Fruit fly (Drosophila melanogaster) whole organism, embryonic: Measurements from ENCODE around the gene NdufA3.

Experiments used
- Atf3 ChIP-seq: fragments of 200-800 bp; sonication (Bioruptor generic); optimal IDR thresholded peaks from 3 replicates; lab custom pipeline; 2016; ENCODE audit warnings: missing biosample characterization, missing genetic modification characterization
- Bgb ChIP-seq: fragments of 200-800 bp; sonication (Bioruptor generic); IDR thresholded peaks from 2 replicates; pipeline ENCODE4 v1.3.6; 2022; ENCODE audit warnings: missing biosample characterization, missing genetic modification characterization; ENCODE audit not compliant: partially characterized antibody
- CG11695 ChIP-seq: fragments of 200-800 bp; sonication (Bioruptor generic); IDR thresholded peaks from 3 replicates; pipeline ENCODE4 v1.3.6; 2022; ENCODE audit warnings: missing biosample characterization, missing genetic modification characterization
- CG12071 ChIP-seq: fragments of 200-800 bp; sonication (Bioruptor generic); optimal IDR thresholded peaks from 3 replicates; lab custom pipeline; 2018; ENCODE audit warnings: missing biosample characterization, mild to moderate bottlenecking, missing genetic modification characterization
- CG13624 ChIP-seq: fragments of 200-800 bp; sonication (Bioruptor generic); optimal IDR thresholded peaks from 2 replicates; lab custom pipeline; 2016; ENCODE audit warnings: missing biosample characterization, missing genetic modification characterization
- CG14050 ChIP-seq: fragments of 200-800 bp; sonication (Bioruptor generic); IDR thresholded peaks from 3 replicates; pipeline ENCODE4 v1.3.6; 2022; ENCODE audit warnings: missing biosample characterization, missing genetic modification characterization
- CG14860 ChIP-seq: fragments of 200-800 bp; sonication (Bioruptor generic); IDR thresholded peaks from 3 replicates; pipeline ENCODE4 v1.3.6; 2022; ENCODE audit warnings: missing biosample characterization, missing genetic modification characterization; ENCODE audit not compliant: partially characterized antibody
- CG15479 ChIP-seq: fragments of 200-800 bp; sonication (Bioruptor generic); optimal IDR thresholded peaks from 3 replicates; lab custom pipeline; 2019; ENCODE audit warnings: missing biosample characterization, mild to moderate bottlenecking, missing genetic modification characterization, moderate library complexity
- CG17186 ChIP-seq: fragments of 200-800 bp; sonication (Bioruptor generic); optimal IDR thresholded peaks from 3 replicates; lab custom pipeline; 2017; ENCODE audit warnings: missing biosample characterization, missing genetic modification reagents, missing genetic modification characterization
- CG18262 ChIP-seq: fragments of 200-800 bp; optimal IDR thresholded peaks from 3 replicates; lab custom pipeline; 2019; ENCODE audit warnings: missing biosample characterization, mild to moderate bottlenecking, missing genetic modification characterization, moderate library complexity
- CG1832 ChIP-seq: fragments of 200-800 bp; sonication (Bioruptor generic); optimal IDR thresholded peaks from 2 replicates; lab custom pipeline; 2017; ENCODE audit warnings: missing biosample characterization, mild to moderate bottlenecking, missing genetic modification characterization, inconsistent platforms
- CG2129 ChIP-seq: fragments of 200-800 bp; sonication (Bioruptor generic); IDR thresholded peaks from 2 replicates; pipeline ENCODE4 v1.3.6; 2022; ENCODE audit warnings: missing biosample characterization, missing genetic modification characterization; ENCODE audit not compliant: partially characterized antibody
- CG2202 ChIP-seq: fragments of 200-800 bp; sonication (Bioruptor generic); optimal IDR thresholded peaks from 2 replicates; lab custom pipeline; 2018; ENCODE audit warnings: missing biosample characterization, mild to moderate bottlenecking, missing genetic modification characterization
- CG4328 ChIP-seq: fragments of 200-800 bp; sonication (Bioruptor generic); optimal IDR thresholded peaks from 3 replicates; lab custom pipeline; 2017; ENCODE audit warnings: missing biosample characterization, missing genetic modification reagents, missing genetic modification characterization
- CG43689 ChIP-seq: fragments of 200-800 bp; sonication (Bioruptor generic); IDR thresholded peaks from 2 replicates; pipeline ENCODE4 v1.3.6; 2022; ENCODE audit warnings: missing biosample characterization, missing genetic modification characterization
- CG7745 ChIP-seq: fragments of 200-800 bp; sonication (Bioruptor generic); optimal IDR thresholded peaks from 2 replicates; lab custom pipeline; 2018; ENCODE audit warnings: missing biosample characterization, mild to moderate bottlenecking, missing genetic modification characterization, moderate library complexity
- CG7963 ChIP-seq: fragments of 200-800 bp; sonication (Bioruptor generic); IDR thresholded peaks from 3 replicates; pipeline ENCODE4 v1.3.6; 2022; ENCODE audit warnings: missing biosample characterization, missing genetic modification characterization; ENCODE audit not compliant: partially characterized antibody
- CG8290 ChIP-seq, 3 experiments: fragments of 200-800 bp; sonication (Bioruptor generic); optimal IDR thresholded peaks; 2 replicates each; lab custom pipeline; 2016 to 2019; ENCODE audit warnings: missing biosample characterization in 3 of 3, missing genetic modification characterization in 3 of 3, mild to moderate bottlenecking in 2 of 3, moderate library complexity in 1 of 3
- CG8924 ChIP-seq: fragments of 200-800 bp; optimal IDR thresholded peaks from 3 replicates; lab custom pipeline; 2019; ENCODE audit warnings: missing biosample characterization, mild to moderate bottlenecking, missing genetic modification characterization, moderate library complexity
- CG8944 ChIP-seq: fragments of 200-800 bp; sonication (Bioruptor generic); optimal IDR thresholded peaks from 3 replicates; lab custom pipeline; 2016; ENCODE audit warnings: missing biosample characterization, missing genetic modification characterization
- CG9932 ChIP-seq: fragments of 200-800 bp; sonication (Bioruptor generic); IDR thresholded peaks from 2 replicates; pipeline ENCODE4 v1.3.6; 2022; ENCODE audit warnings: missing biosample characterization, missing genetic modification characterization
- CoRest ChIP-seq: fragments of 200-800 bp; sonication (Bioruptor generic); optimal IDR thresholded peaks from 3 replicates; lab custom pipeline; 2018; ENCODE audit warnings: missing biosample characterization, mild to moderate bottlenecking, missing genetic modification characterization, moderate library complexity
- Ets65A ChIP-seq: fragments of 200-800 bp; sonication (Bioruptor generic); peaks from one replicate; lab custom pipeline; 2016; ENCODE audit warnings: missing biosample characterization, missing genetic modification characterization
- HLH4C ChIP-seq: fragments of 200-800 bp; sonication (Bioruptor generic); IDR thresholded peaks from 3 replicates; pipeline ENCODE4 v1.3.6; 2022; ENCODE audit warnings: missing biosample characterization, missing genetic modification characterization; ENCODE audit not compliant: partially characterized antibody
- HmgZ ChIP-seq: fragments of 200-800 bp; sonication (Bioruptor generic); optimal IDR thresholded peaks from 2 replicates; lab custom pipeline; 2018; ENCODE audit warnings: missing biosample characterization, mild to moderate bottlenecking, missing genetic modification characterization
- MBD-R2 ChIP-seq: fragments of 200-800 bp; sonication (Bioruptor generic); IDR thresholded peaks from 2 replicates; pipeline ENCODE4 v1.3.6; 2022; ENCODE audit warnings: missing biosample characterization, missing genetic modification characterization
- Myb ChIP-seq: fragments of 200-800 bp; sonication (Bioruptor generic); optimal IDR thresholded peaks from 2 replicates; lab custom pipeline; 2016; ENCODE audit warnings: missing biosample characterization, missing genetic modification characterization
- Pdp1 ChIP-seq, 2 experiments: fragments of 200-800 bp; sonication (Bioruptor generic); optimal IDR thresholded peaks; 3 replicates each; lab custom pipeline; 2016; ENCODE audit warnings: missing biosample characterization in 2 of 2, missing genetic modification characterization in 2 of 2, mild to moderate bottlenecking in 1 of 2, moderate library complexity in 1 of 2
- Rfx ChIP-seq: fragments of 200-800 bp; sonication (Bioruptor generic); IDR thresholded peaks from 2 replicates; pipeline ENCODE4 v1.3.6; 2022; ENCODE audit warnings: missing biosample characterization, missing genetic modification characterization
- Six4 ChIP-seq: fragments of 200-800 bp; sonication (Bioruptor generic); optimal IDR thresholded peaks from 2 replicates; lab custom pipeline; 2016; ENCODE audit warnings: missing biosample characterization, missing genetic modification characterization
- ara ChIP-seq: fragments of 200-800 bp; sonication (Bioruptor generic); IDR thresholded peaks from 2 replicates; pipeline ENCODE4 v1.3.6; 2022; ENCODE audit warnings: missing biosample characterization, missing genetic modification characterization
- br ChIP-seq: fragments of >200 bp; optimal IDR thresholded peaks from 2 replicates; lab custom pipeline; 2017
- dpn ChIP-seq, 2 experiments: fragments of 200-800 bp; sonication (Bioruptor generic); optimal IDR thresholded peaks; 3 replicates each; lab custom pipeline; 2016; ENCODE audit warnings: missing biosample characterization in 2 of 2, missing genetic modification characterization in 2 of 2
- dysf ChIP-seq: fragments of 200-800 bp; sonication (Bioruptor generic); IDR thresholded peaks from 3 replicates; pipeline ENCODE4 v1.3.6; 2022; ENCODE audit warnings: missing biosample characterization, missing genetic modification characterization
- gfzf ChIP-seq: fragments of 200-800 bp; sonication (Bioruptor generic); optimal IDR thresholded peaks from 2 replicates; lab custom pipeline; 2016; ENCODE audit warnings: missing biosample characterization, mild to moderate bottlenecking, missing genetic modification characterization, moderate library complexity
- grau ChIP-seq: fragments of 200-800 bp; optimal IDR thresholded peaks from 3 replicates; lab custom pipeline; 2019; ENCODE audit warnings: missing biosample characterization, mild to moderate bottlenecking, missing genetic modification characterization, moderate library complexity
- hkb ChIP-seq, 2 experiments: fragments of 200-800 bp in 1 of 2; fragments of >200 bp in 1 of 2; sonication (Bioruptor generic) in 1 of 2; IDR thresholded peaks in 1 of 2; optimal IDR thresholded peaks in 1 of 2; 2 replicates each; pipeline versions ENCODE4 v1.3.6 to Lab custom; 2017 to 2022; ENCODE audit warnings: missing biosample characterization in 1 of 2, missing genetic modification characterization in 1 of 2
- inv ChIP-seq: fragments of 200-800 bp; sonication (Bioruptor generic); IDR thresholded peaks from 2 replicates; pipeline ENCODE4 v1.3.6; 2022; ENCODE audit warnings: missing biosample characterization, missing genetic modification characterization; ENCODE audit not compliant: partially characterized antibody
- jumu ChIP-seq: fragments of 200-800 bp; sonication (Bioruptor generic); optimal IDR thresholded peaks from 3 replicates; lab custom pipeline; 2016; ENCODE audit warnings: missing biosample characterization, missing genetic modification characterization
- lbe ChIP-seq: fragments of 200-800 bp; sonication (Bioruptor generic); optimal IDR thresholded peaks from 2 replicates; lab custom pipeline; 2016; ENCODE audit warnings: missing biosample characterization, mild to moderate bottlenecking, missing genetic modification characterization
- nerfin-1 ChIP-seq: fragments of 200-800 bp; sonication (Bioruptor generic); optimal IDR thresholded peaks from 3 replicates; lab custom pipeline; 2019; ENCODE audit warnings: missing biosample characterization, mild to moderate bottlenecking, missing genetic modification characterization, moderate library complexity
- onecut ChIP-seq: fragments of 200-800 bp; sonication (Bioruptor generic); IDR thresholded peaks from 2 replicates; pipeline ENCODE4 v1.3.6; 2022; ENCODE audit warnings: missing biosample characterization, missing genetic modification characterization
- phol ChIP-seq: fragments of 200-800 bp; sonication (Bioruptor generic); optimal IDR thresholded peaks from 3 replicates; lab custom pipeline; 2018; ENCODE audit warnings: missing biosample characterization, mild to moderate bottlenecking, missing genetic modification characterization, moderate library complexity
- sc ChIP-seq, 3 experiments: fragments of >200 bp in 2 of 3; fragments of 200-800 bp in 1 of 3; sonication (Bioruptor generic) in 1 of 3; optimal IDR thresholded peaks; 2 replicates in 2 of 3; 3 replicates in 1 of 3; lab custom pipeline; 2017; ENCODE audit warnings: mild to moderate bottlenecking in 1 of 3, missing biosample characterization in 1 of 3, missing genetic modification characterization in 1 of 3, missing genetic modification reagents in 1 of 3
- schlank ChIP-seq: fragments of 200-800 bp; sonication (Bioruptor generic); optimal IDR thresholded peaks from 2 replicates; lab custom pipeline; 2018; ENCODE audit warnings: missing biosample characterization, mild to moderate bottlenecking, missing genetic modification characterization
- sim ChIP-seq: fragments of 200-800 bp; sonication (Bioruptor generic); IDR thresholded peaks from 2 replicates; pipeline ENCODE4 v1.3.6; 2022; ENCODE audit warnings: missing biosample characterization, missing genetic modification characterization
- slbo ChIP-seq: fragments of 200-800 bp; sonication (Bioruptor generic); IDR thresholded peaks from 2 replicates; pipeline ENCODE4 v1.3.6; 2022; ENCODE audit warnings: missing biosample characterization, missing genetic modification characterization
- sna ChIP-seq: fragments of 200-800 bp; sonication (Bioruptor generic); IDR thresholded peaks from 2 replicates; pipeline ENCODE4 v1.3.6; 2022; ENCODE audit warnings: missing biosample characterization, missing genetic modification characterization; ENCODE audit not compliant: partially characterized antibody
- trem ChIP-seq: fragments of 200-800 bp; optimal IDR thresholded peaks from 3 replicates; lab custom pipeline; 2019; ENCODE audit warnings: missing biosample characterization, mild to moderate bottlenecking, missing genetic modification characterization, moderate library complexity
- zfh2 ChIP-seq: fragments of 200-800 bp; sonication (Bioruptor generic); optimal IDR thresholded peaks from 2 replicates; lab custom pipeline; 2016; ENCODE audit warnings: missing biosample characterization, missing genetic modification characterization

The NdufA3 gene

DNA sequence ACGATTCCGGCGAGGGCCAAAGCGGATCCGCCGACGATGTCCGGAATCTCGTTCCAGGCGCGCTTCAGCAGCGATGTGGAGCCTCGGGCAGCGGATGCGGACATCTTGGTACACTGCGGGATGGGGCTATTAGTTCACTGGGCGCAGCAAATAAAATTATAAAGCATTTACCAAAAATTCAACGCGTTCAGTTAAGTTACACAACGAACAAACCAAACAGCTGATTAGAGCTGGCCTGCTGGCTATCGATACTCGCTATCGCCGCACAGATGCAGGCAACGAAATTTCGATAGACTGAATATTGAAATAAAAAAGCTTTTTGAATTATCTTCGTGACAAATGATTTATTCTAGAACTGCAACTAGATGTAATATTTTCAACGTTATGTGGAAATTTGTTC, at the start of gene NdufA3:
TSS of gene NdufA3 (minus strand) at position 317 of the 400 bp plus-strand sequence.
- TF ChIP-seq Pdp1 (GFP tag; optimal IDR thresholded peaks at IDR 0.05; lab: Kevin White, UChicago) (peak in 1 of 2 experiments; percentile 99), CG43689 (no peak), nerfin-1 (tag; lab: Kevin White, UChicago) (no peak), sim (GFP tag; lab: Robert Waterston, UW) (no peak), br (lab: Kevin White, UChicago) (no peak), CG14050 (no peak), Six4 (GFP tag; lab: Kevin White, UChicago) (no peak), CG1832 (GFP tag; lab: Kevin White, UChicago) (no peak), CG8290 (GFP tag; optimal IDR thresholded peaks at IDR 0.05; lab: Kevin White, UChicago) (no peak), CG8290 (tag; optimal IDR thresholded peaks at IDR 0.05; lab: Kevin White, UChicago) (peak in 1 of 2 experiments; percentile 19), jumu (no peak), gfzf (peak; percentile 46), CG4328 (GFP tag; lab: Kevin White, UChicago) (no peak), ara (GFP tag; lab: Robert Waterston, UW) (no peak), dysf (no peak), inv (GFP tag; lab: Robert Waterston, UW) (peak; percentile 66), HLH4C (GFP tag; lab: Robert Waterston, UW) (peak; percentile 78), hkb (optimal IDR thresholded peaks at IDR 0.05; lab: Kevin White, UChicago) (no peak), hkb (GFP tag; IDR thresholded peaks at IDR 0.05; lab: Robert Waterston, UW) (no peak), HmgZ (peak; percentile 32), CG2129 (GFP tag; lab: Robert Waterston, UW) (peak; percentile 64), sna (peak; percentile 77), trem (tag; lab: Kevin White, UChicago) (no peak), Myb (GFP tag; lab: Kevin White, UChicago) (peak; percentile 16), CG11695 (GFP tag; lab: Robert Waterston, UW) (no peak), Bgb (GFP tag; lab: Robert Waterston, UW) (peak; percentile 81), CG7745 (tag; lab: Kevin White, UChicago) (no peak), onecut (GFP tag; lab: Robert Waterston, UW) (no peak), CG12071 (GFP tag; lab: Kevin White, UChicago) (no peak), schlank (tag; lab: Kevin White, UChicago) (no peak), CG8944 (GFP tag; lab: Kevin White, UChicago) (no peak), dpn (GFP tag; optimal IDR thresholded peaks at IDR 0.05; lab: Kevin White, UChicago) (no peak), lbe (GFP tag; lab: Kevin White, UChicago) (no peak), phol (tag; lab: Kevin White, UChicago) (no peak), CG13624 (no peak), Rfx (peak; percentile 20; the same call in 1 of the 2 replicates), sc (optimal IDR thresholded peaks at IDR 0.05; lab: Kevin White, UChicago) (no peak), sc (GFP tag; optimal IDR thresholded peaks at IDR 0.05; lab: Kevin White, UChicago) (no peak), slbo (peak; percentile 8; the same call in 1 of the 2 replicates), Ets65A (GFP tag; lab: Kevin White, UChicago) (no peak), CG7963 (GFP tag; lab: Robert Waterston, UW) (peak; percentile 73), CoRest (tag; lab: Kevin White, UChicago) (no peak), CG18262 (no peak), CG15479 (no peak), zfh2 (no peak), MBD-R2 (GFP tag; lab: Robert Waterston, UW) (peak; percentile 82), grau (tag; lab: Kevin White, UChicago) (no peak), Atf3 (GFP tag; lab: Kevin White, UChicago) (no peak), CG8924 (tag; lab: Kevin White, UChicago) (no peak), CG9932 (GFP tag; lab: Robert Waterston, UW) (no peak), CG14860 (GFP tag; lab: Robert Waterston, UW) (peak; percentile 69), CG2202 (tag; lab: Kevin White, UChicago) (no peak), CG17186 (GFP tag; lab: Kevin White, UChicago) (no peak)
